Worm (Caenorhabditis elegans) whole organism, L4 larva: ENCODE results near the gene elo-4.

Source experiments
- Y5F2A.4 ChIP-seq: fragments of 200-800 bp; sonication (Bioruptor generic); optimal IDR thresholded peaks from 2 replicates; lab custom pipeline; 2018; ENCODE audit warnings: mild to moderate bottlenecking, missing genetic modification characterization, missing compliant biosample characterization
- ama-1 ChIP-seq: fragments of 150-350 bp; optimal IDR thresholded peaks from 2 replicates; lab custom pipeline; 2014; ENCODE audit warnings: inconsistent platforms, mixed read lengths
- ceh-82 ChIP-seq: sonication (generic microtip); optimal IDR thresholded peaks from 2 replicates; lab custom pipeline; 2017; ENCODE audit warnings: missing biosample characterization, missing genetic modification characterization
- dpl-1 ChIP-seq: fragments of 150-350 bp; optimal IDR thresholded peaks from 2 replicates; lab custom pipeline; 2014; ENCODE audit warnings: missing biosample characterization, missing genetic modification reagents, missing genetic modification characterization
- madf-5 ChIP-seq, 2 experiments: fragments of 200-800 bp; sonication (Bioruptor generic); IDR thresholded peaks; 2 replicates each; pipeline ENCODE4 v1.3.6; 2022; ENCODE audit warnings: missing compliant biosample characterization in 2 of 2, missing genetic modification characterization in 2 of 2
- mes-2 ChIP-seq: sonication (generic microtip); optimal IDR thresholded peaks from 2 replicates; lab custom pipeline; 2016; ENCODE audit warnings: missing genotype, mild to moderate bottlenecking, missing genetic modification characterization, missing compliant biosample characterization; ENCODE audit not compliant: poor library complexity, severe bottlenecking
- nhr-25 ChIP-seq: sonication (generic microtip); optimal IDR thresholded peaks from 2 replicates; lab custom pipeline; 2017; ENCODE audit warnings: missing genetic modification characterization, mild to moderate bottlenecking, missing compliant biosample characterization, antibody characterized with exemption, moderate library complexity, borderline replicate concordance; ENCODE audit not compliant: insufficient read depth
- nhr-28 ChIP-seq: fragments of 150-350 bp; optimal IDR thresholded peaks from 2 replicates; lab custom pipeline; 2014; ENCODE audit warnings: missing biosample characterization, missing genetic modification characterization
- tra-1 ChIP-seq: fragments of 200-800 bp; sonication (Bioruptor generic); IDR thresholded peaks from 2 replicates; pipeline ENCODE4 v1.3.6; 2022; ENCODE audit warnings: missing genetic modification reagents, missing genetic modification characterization, missing compliant biosample characterization
- unc-62 ChIP-seq, 3 experiments: fragments of 150-350 bp in 1 of 3; sonication (generic microtip); optimal IDR thresholded peaks in 2 of 3; peaks in 1 of 3; 1 replicate in 1 of 3; 2 replicates in 2 of 3; lab custom pipeline; 2014 to 2017; ENCODE audit warnings: missing biosample characterization in 3 of 3, missing genetic modification characterization in 3 of 3, missing genetic modification reagents in 3 of 3, missing genotype in 1 of 3
- zag-1 ChIP-seq: fragments of 150-350 bp; optimal IDR thresholded peaks from 2 replicates; lab custom pipeline; 2014; ENCODE audit warnings: missing biosample characterization, missing genetic modification characterization

DNA sequence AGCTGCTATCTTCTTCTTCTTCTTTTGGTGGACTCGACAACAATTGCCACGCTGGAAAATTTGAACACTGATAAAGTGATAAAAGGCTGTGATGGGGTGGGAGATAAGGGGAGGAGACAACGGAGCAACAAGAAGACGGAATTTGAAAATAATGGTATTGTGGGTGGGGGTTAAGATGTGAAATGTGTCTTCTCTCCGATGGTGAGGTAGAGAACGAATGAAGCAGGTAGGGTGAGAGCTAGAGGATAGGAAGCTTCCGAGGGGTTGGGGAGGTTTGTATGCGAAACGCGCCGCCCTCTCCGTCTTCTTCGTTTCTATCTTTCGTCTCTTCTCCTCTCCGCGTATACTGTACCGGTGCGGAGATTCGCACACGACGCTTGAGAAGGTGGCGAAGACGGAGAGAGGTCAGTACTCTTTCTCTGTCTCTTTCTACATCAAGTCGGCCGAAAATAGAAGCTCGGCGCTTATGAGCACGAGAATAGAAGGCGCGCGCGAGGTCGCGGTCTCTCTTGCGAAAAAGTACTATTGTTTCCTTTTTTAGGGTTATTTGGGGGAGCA, 21.4 kb upstream of the elo-4 start, which contains the start of gene chtb-1:
- TF ChIP-seq nhr-28 = no peak
- TF ChIP-seq mes-2 (tag; lab: Kevin White, UChicago) = no peak
- TF ChIP-seq dpl-1 = no peak
- TF ChIP-seq unc-62 (GFP tag; optimal IDR thresholded peaks at IDR 0.05 in 1 of 2; lab: Kevin White, UChicago) = no peak
- TF ChIP-seq unc-62 (tag; optimal IDR thresholded peaks at IDR 0.05; lab: Kevin White, UChicago) = no peak
- no peak for TF ChIP-seq ceh-82 (tag; lab: Kevin White, UChicago)
- TF ChIP-seq tra-1 = no peak
- no peak for TF ChIP-seq nhr-25 (tag; lab: Kevin White, UChicago)
- no peak for TF ChIP-seq ama-1 (lab: Kevin White, UChicago)
- TF ChIP-seq zag-1 (tag; lab: Kevin White, UChicago) = no peak
- TF ChIP-seq Y5F2A.4 = no peak
- TF ChIP-seq madf-5 (GFP tag; IDR thresholded peaks at IDR 0.05; lab: Robert Waterston, UW) = no peak
